Fruit fly (Drosophila melanogaster): ENCODE data around the gene PIG-P.

The PIG-P gene

dm6 chr3R:26052150-26052908, 5.7 kb downstream of the PIG-P start, which contains the start of the genes Exo84 and Vps2 (continued):
- TF ChIP-seq Rx (GFP tag; IDR thresholded peaks at IDR 0.05) (no peak), Atf3 (GFP tag; optimal IDR thresholded peaks at IDR 0.05) (no peak), Kr (GFP tag; optimal IDR thresholded peaks at IDR 0.05) (no peak), Med (GFP tag) (peak; percentile 30), PHDP (tag; optimal IDR thresholded peaks at IDR 0.05) (no peak), CG16813 (GFP tag; IDR thresholded peaks at IDR 0.05; ENCODE audit: partially characterized antibody) (no peak), Jarid2 (GFP tag; optimal IDR thresholded peaks at IDR 0.05) (no peak), CG31224 (GFP tag; IDR thresholded peaks at IDR 0.05) (peak; percentile 29; the same call in 1 of the 2 replicates), Dad (GFP tag; optimal IDR thresholded peaks at IDR 0.05) (no peak), vnd (GFP tag; IDR thresholded peaks at IDR 0.05; ENCODE audit: partially characterized antibody) (no peak), CG6175 (GFP tag; IDR thresholded peaks at IDR 0.05) (no peak), CG11398 (GFP tag; optimal IDR thresholded peaks at IDR 0.05) (no peak), H15 (GFP tag; IDR thresholded peaks at IDR 0.05) (no peak), CG1832 (GFP tag; optimal IDR thresholded peaks at IDR 0.05) (no peak), Lhr (GFP tag; optimal IDR thresholded peaks at IDR 0.05) (peak; percentile 25), CG8290 (GFP tag; optimal IDR thresholded peaks at IDR 0.05) (no peak), CG8290 (tag; optimal IDR thresholded peaks at IDR 0.05) (peak in 1 of 2 experiments; percentile 14), run (tag; optimal IDR thresholded peaks at IDR 0.05) (no peak), dysf (GFP tag; IDR thresholded peaks at IDR 0.05) (peak; percentile 80), pum (GFP tag; optimal IDR thresholded peaks at IDR 0.05) (peak; percentile 22), CG11247 (GFP tag; IDR thresholded peaks at IDR 0.05) (no peak), MESR4 (GFP tag; optimal IDR thresholded peaks at IDR 0.05) (no peak), Ravus (GFP tag; IDR thresholded peaks at IDR 0.05) (no peak), CG3995 (GFP tag; optimal IDR thresholded peaks at IDR 0.05) (no peak), Hr39 (optimal IDR thresholded peaks at IDR 0.05) (no peak), CG3838 (GFP tag; optimal IDR thresholded peaks at IDR 0.05) (no peak), Spps (tag; optimal IDR thresholded peaks at IDR 0.05) (no peak), ind (GFP tag; optimal IDR thresholded peaks at IDR 0.05) (peak; percentile 57), sisA (GFP tag; IDR thresholded peaks at IDR 0.05) (peak; percentile 46; the same call in 1 of the 2 replicates), mirr (GFP tag; optimal IDR thresholded peaks at IDR 0.05) (no peak), Ssrp (tag; optimal IDR thresholded peaks at IDR 0.05) (peak; percentile 44), fd3F (GFP tag; optimal IDR thresholded peaks at IDR 0.05) (peak; percentile 29), CG6854 (GFP tag; optimal IDR thresholded peaks at IDR 0.05) (no peak), CG14710 (tag; optimal IDR thresholded peaks at IDR 0.05) (peak; percentile 68), CG12659 (GFP tag; optimal IDR thresholded peaks at IDR 0.05) (peak; percentile 55), Sin3A (optimal IDR thresholded peaks at IDR 0.05) (peak; percentile 35), CG12769 (tag; optimal IDR thresholded peaks at IDR 0.05) (no peak), CG11723 (GFP tag; optimal IDR thresholded peaks at IDR 0.05) (no peak), ATbp (GFP tag; optimal IDR thresholded peaks at IDR 0.05) (no peak), nerfin-1 (tag; optimal IDR thresholded peaks at IDR 0.05) (no peak), CG43689 (GFP tag; IDR thresholded peaks at IDR 0.05) (no peak), gce (GFP tag; IDR thresholded peaks at IDR 0.05) (no peak), Doc3 (GFP tag; IDR thresholded peaks at IDR 0.05; ENCODE audit: partially characterized antibody) (no peak), ash1 (GFP tag; optimal IDR thresholded peaks at IDR 0.05) (no peak), lola (GFP tag; optimal IDR thresholded peaks at IDR 0.05) (peak in 1 of 3 experiments; percentile 76), bowl (GFP tag; IDR thresholded peaks at IDR 0.05) (no peak), bcd (GFP tag; optimal IDR thresholded peaks at IDR 0.05) (peak; percentile 70), CG4820 (GFP tag; optimal IDR thresholded peaks at IDR 0.05) (peak; percentile 14), HLH54F (GFP tag; optimal IDR thresholded peaks at IDR 0.05) (peak; percentile 44), CG15073 (GFP tag; optimal IDR thresholded peaks at IDR 0.05) (no peak), CHES-1-like (GFP tag; optimal IDR thresholded peaks at IDR 0.05) (no peak)

Measured in whole organism, embryonic.